Fruit fly (Drosophila melanogaster): ENCODE results near the gene slp2.

Gene slp2

DNA sequence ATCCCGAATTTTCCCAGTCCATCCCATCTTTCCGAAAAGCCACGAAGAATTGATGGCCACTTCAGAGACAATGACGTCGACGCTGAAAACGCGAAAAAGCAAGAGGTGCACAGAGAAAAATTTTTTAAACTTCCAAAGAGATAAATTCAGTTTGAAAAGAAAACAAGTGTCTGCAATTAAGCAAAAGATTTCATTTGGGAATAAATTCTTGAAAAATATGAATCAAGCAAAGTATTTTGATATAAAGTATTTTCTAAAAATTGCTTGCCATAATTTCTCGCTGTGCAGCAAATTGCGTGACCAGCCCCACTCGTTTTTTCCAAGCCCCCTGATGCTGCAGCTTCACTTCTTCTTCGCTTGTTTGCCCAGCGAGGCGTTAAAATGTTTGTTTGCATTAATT is 45.5 kb downstream of the slp2 start (continued):
- TF ChIP-seq CG33557 (GFP tag; optimal IDR thresholded peaks at IDR 0.05) (no peak), Lhr (GFP tag; optimal IDR thresholded peaks at IDR 0.05) (no peak), otp (GFP tag; IDR thresholded peaks at IDR 0.05) (no peak), CG7372 (GFP tag; IDR thresholded peaks at IDR 0.05) (no peak; the same call in 1 of the 2 replicates), CG6689 (GFP tag; IDR thresholded peaks at IDR 0.05) (peak; percentile 60), tgo (GFP tag; IDR thresholded peaks at IDR 0.05) (peak; percentile 45; the same call in 2 of the 3 replicates), CG7963 (GFP tag; IDR thresholded peaks at IDR 0.05; ENCODE audit: partially characterized antibody) (no peak), Xrp1 (GFP tag; IDR thresholded peaks at IDR 0.05) (peak; percentile 58), chn (GFP tag; optimal IDR thresholded peaks at IDR 0.05) (no peak), ash1 (GFP tag; optimal IDR thresholded peaks at IDR 0.05) (no peak), CG18476 (GFP tag; optimal IDR thresholded peaks at IDR 0.05) (no peak), CG4328 (GFP tag; optimal IDR thresholded peaks at IDR 0.05) (no peak), HmgD (GFP tag; optimal IDR thresholded peaks at IDR 0.05) (no peak), inv (GFP tag; IDR thresholded peaks at IDR 0.05; ENCODE audit: partially characterized antibody) (no peak), Sry-β (GFP tag; optimal IDR thresholded peaks at IDR 0.05) (no peak), ATbp (GFP tag; optimal IDR thresholded peaks at IDR 0.05) (peak; percentile 17), insv (GFP tag; optimal IDR thresholded peaks at IDR 0.05) (no peak), Dip3 (GFP tag; optimal IDR thresholded peaks at IDR 0.05) (no peak), sd (tag; optimal IDR thresholded peaks at IDR 0.05) (no peak), lola (GFP tag; optimal IDR thresholded peaks at IDR 0.05) (no peak), CG9727 (GFP tag; optimal IDR thresholded peaks at IDR 0.05) (peak; percentile 31), CG9437 (GFP tag; optimal IDR thresholded peaks at IDR 0.05) (peak; percentile 18), CG31224 (GFP tag; IDR thresholded peaks at IDR 0.05) (0 out of 2 replicates have a peak, but pooled peaks have one; percentile 16), ro (GFP tag; IDR thresholded peaks at IDR 0.05) (no peak), tx (GFP tag; optimal IDR thresholded peaks at IDR 0.05) (no peak), Nf-YA (GFP tag; IDR thresholded peaks at IDR 0.05) (no peak), fd3F (GFP tag; optimal IDR thresholded peaks at IDR 0.05) (no peak), sc (optimal IDR thresholded peaks at IDR 0.05) (no peak), sc (GFP tag; optimal IDR thresholded peaks at IDR 0.05) (no peak), CG8290 (GFP tag; optimal IDR thresholded peaks at IDR 0.05) (no peak), CG8290 (tag; optimal IDR thresholded peaks at IDR 0.05) (no peak), Dip2 (GFP tag; IDR thresholded peaks at IDR 0.05) (no peak), E2f1 (GFP tag; IDR thresholded peaks at IDR 0.05) (peak; percentile 46), ap (GFP tag; IDR thresholded peaks at IDR 0.05) (0 out of 2 replicates have a peak, but pooled peaks have one; percentile 28), Eip74EF (GFP tag; optimal IDR thresholded peaks at IDR 0.05) (no peak), CG15269 (tag; optimal IDR thresholded peaks at IDR 0.05) (peak; percentile 38), Fer2 (tag; optimal IDR thresholded peaks at IDR 0.05) (no peak), Ssrp (tag; optimal IDR thresholded peaks at IDR 0.05) (peak; percentile 22), CG8478 (optimal IDR thresholded peaks at IDR 0.05) (no peak), CHES-1-like (GFP tag; optimal IDR thresholded peaks at IDR 0.05) (no peak), Doc3 (GFP tag; IDR thresholded peaks at IDR 0.05; ENCODE audit: partially characterized antibody) (no peak), CG4854 (GFP tag; optimal IDR thresholded peaks at IDR 0.05) (no peak), CG1647 (GFP tag; optimal IDR thresholded peaks at IDR 0.05) (no peak), ranshi (GFP tag; IDR thresholded peaks at IDR 0.05) (peak; percentile 37; the same call in 1 of the 2 replicates), slou (GFP tag; optimal IDR thresholded peaks at IDR 0.05) (no peak), z (GFP tag; IDR thresholded peaks at IDR 0.05) (no peak), CG17829 (tag; optimal IDR thresholded peaks at IDR 0.05) (no peak), Lim3 (GFP tag; IDR thresholded peaks at IDR 0.05) (no peak), CG7928 (GFP tag; optimal IDR thresholded peaks at IDR 0.05) (no peak), Atf6 (GFP tag; IDR thresholded peaks at IDR 0.05) (peak; percentile 58; the same call in 1 of the 2 replicates), CG12744 (GFP tag; optimal IDR thresholded peaks at IDR 0.05) (no peak), ac (GFP tag; optimal IDR thresholded peaks at IDR 0.05) (no peak)
